Fruit fly (Drosophila melanogaster) whole organism, embryonic: ENCODE data around the gene Klp10A.
"Not testable (repeated sequence)": the region's sequence is repeated elsewhere in the genome, so short reads cannot be mapped to it uniquely, and the experiment has no call there.

Source experiments
- Bteb2 ChIP-seq: fragments of 200-800 bp; sonication (Bioruptor generic); optimal IDR thresholded peaks from 2 replicates; lab custom pipeline; 2016; ENCODE audit warnings: missing biosample characterization, missing genetic modification characterization
- CG10321 ChIP-seq: fragments of 200-800 bp; sonication (Bioruptor generic); IDR thresholded peaks from 2 replicates; pipeline ENCODE4 v1.3.6; 2022; ENCODE audit warnings: missing biosample characterization, missing genetic modification characterization
- CG12071 ChIP-seq: fragments of 200-800 bp; sonication (Bioruptor generic); optimal IDR thresholded peaks from 3 replicates; lab custom pipeline; 2018; ENCODE audit warnings: missing biosample characterization, mild to moderate bottlenecking, missing genetic modification characterization
- CG13123 ChIP-seq: fragments of 200-800 bp; sonication (Bioruptor generic); optimal IDR thresholded peaks from 2 replicates; lab custom pipeline; 2016; ENCODE audit warnings: missing biosample characterization, missing genetic modification characterization
- CG13287 ChIP-seq: fragments of 200-800 bp; sonication (Bioruptor generic); IDR thresholded peaks from 2 replicates; pipeline ENCODE4 v1.3.6; 2022; ENCODE audit warnings: missing biosample characterization, missing genetic modification characterization; ENCODE audit not compliant: partially characterized antibody
- CG1603 ChIP-seq: fragments of 200-800 bp; sonication (Bioruptor generic); optimal IDR thresholded peaks from 2 replicates; lab custom pipeline; 2019; ENCODE audit warnings: missing biosample characterization, mild to moderate bottlenecking, missing genetic modification characterization, moderate library complexity
- CG16779 ChIP-seq: fragments of 200-800 bp; sonication (Bioruptor generic); IDR thresholded peaks from 2 replicates; pipeline ENCODE4 v1.3.6; 2022; ENCODE audit warnings: missing biosample characterization, missing genetic modification characterization
- CG16863 ChIP-seq: fragments of 200-800 bp; sonication (Bioruptor generic); optimal IDR thresholded peaks from 3 replicates; lab custom pipeline; 2016; ENCODE audit warnings: missing biosample characterization, missing genetic modification characterization
- CG17186 ChIP-seq: fragments of 200-800 bp; sonication (Bioruptor generic); optimal IDR thresholded peaks from 3 replicates; lab custom pipeline; 2017; ENCODE audit warnings: missing biosample characterization, missing genetic modification reagents, missing genetic modification characterization
- CG17568 ChIP-seq: fragments of 200-800 bp; sonication (Bioruptor generic); optimal IDR thresholded peaks from 2 replicates; lab custom pipeline; 2018; ENCODE audit warnings: missing biosample characterization, mild to moderate bottlenecking, missing genetic modification characterization, moderate library complexity
- CG17612 ChIP-seq: fragments of 200-800 bp; sonication (Bioruptor generic); IDR thresholded peaks from 2 replicates; pipeline ENCODE4 v1.3.6; 2022; ENCODE audit warnings: missing biosample characterization, missing genetic modification characterization
- CG2129 ChIP-seq: fragments of 200-800 bp; sonication (Bioruptor generic); IDR thresholded peaks from 2 replicates; pipeline ENCODE4 v1.3.6; 2022; ENCODE audit warnings: missing biosample characterization, missing genetic modification characterization; ENCODE audit not compliant: partially characterized antibody
- CG34376 ChIP-seq: fragments of 200-800 bp; sonication (Bioruptor generic); optimal IDR thresholded peaks from 2 replicates; lab custom pipeline; 2018; ENCODE audit warnings: missing biosample characterization, mild to moderate bottlenecking, missing genetic modification characterization
- CG6254 ChIP-seq: fragments of 200-800 bp; sonication (Bioruptor generic); optimal IDR thresholded peaks from 3 replicates; lab custom pipeline; 2017; ENCODE audit warnings: mild to moderate bottlenecking, missing biosample characterization, missing genetic modification reagents, missing genetic modification characterization
- CG6791 ChIP-seq: fragments of 200-800 bp; sonication (Bioruptor generic); IDR thresholded peaks from 3 replicates; pipeline ENCODE4 v1.3.6; 2022; ENCODE audit warnings: missing biosample characterization, missing genetic modification characterization; ENCODE audit not compliant: partially characterized antibody
- CG7357 ChIP-seq: fragments of 200-800 bp; sonication (Bioruptor generic); IDR thresholded peaks from 3 replicates; pipeline ENCODE4 v1.3.6; 2022; ENCODE audit warnings: missing biosample characterization, missing genetic modification characterization
- Dbx ChIP-seq: fragments of 200-800 bp; sonication (Bioruptor generic); IDR thresholded peaks from 3 replicates; pipeline ENCODE4 v1.3.6; 2022; ENCODE audit warnings: missing biosample characterization, missing genetic modification characterization
- Dip2 ChIP-seq: fragments of 200-800 bp; sonication (Bioruptor generic); IDR thresholded peaks from 2 replicates; pipeline ENCODE4 v1.3.6; 2022; ENCODE audit warnings: missing biosample characterization, missing genetic modification characterization
- Doc3 ChIP-seq: fragments of 200-800 bp; sonication (Bioruptor generic); IDR thresholded peaks from 3 replicates; pipeline ENCODE4 v1.3.6; 2022; ENCODE audit warnings: missing biosample characterization, missing genetic modification characterization; ENCODE audit not compliant: partially characterized antibody
- Gug ChIP-seq: fragments of 200-800 bp; sonication (Bioruptor generic); IDR thresholded peaks from 4 replicates; pipeline ENCODE4 v1.3.6; 2022; ENCODE audit warnings: missing biosample characterization, missing genetic modification characterization
- Kr ChIP-seq: fragments of 200-800 bp; sonication (Bioruptor generic); optimal IDR thresholded peaks from 2 replicates; lab custom pipeline; 2017; ENCODE audit warnings: missing biosample characterization, mild to moderate bottlenecking, missing genetic modification characterization
- Opbp ChIP-seq: fragments of 200-800 bp; sonication (Bioruptor generic); IDR thresholded peaks from 3 replicates; pipeline ENCODE4 v1.3.6; 2022; ENCODE audit warnings: missing biosample characterization, missing genetic modification characterization; ENCODE audit not compliant: partially characterized antibody
- PHDP ChIP-seq: fragments of 200-800 bp; sonication (Bioruptor generic); optimal IDR thresholded peaks from 3 replicates; lab custom pipeline; 2018; ENCODE audit warnings: missing biosample characterization, mild to moderate bottlenecking, missing genetic modification characterization, moderate library complexity
- Pdp1 ChIP-seq, 2 experiments: fragments of 200-800 bp; sonication (Bioruptor generic); optimal IDR thresholded peaks; 3 replicates each; lab custom pipeline; 2016; ENCODE audit warnings: missing biosample characterization in 2 of 2, missing genetic modification characterization in 2 of 2, mild to moderate bottlenecking in 1 of 2, moderate library complexity in 1 of 2
- Poxn ChIP-seq: fragments of 200-800 bp; sonication (Bioruptor generic); IDR thresholded peaks from 2 replicates; pipeline ENCODE4 v1.3.6; 2022; ENCODE audit warnings: missing biosample characterization, missing genetic modification characterization
- Ravus ChIP-seq: fragments of 200-800 bp; sonication (Bioruptor generic); IDR thresholded peaks from 2 replicates; pipeline ENCODE4 v1.3.6; 2022; ENCODE audit warnings: missing biosample characterization, missing genetic modification characterization
- Ssrp ChIP-seq: fragments of 200-800 bp; sonication (Bioruptor generic); optimal IDR thresholded peaks from 2 replicates; lab custom pipeline; 2018; ENCODE audit warnings: missing biosample characterization, mild to moderate bottlenecking, missing genetic modification characterization, moderate library complexity
- amos ChIP-seq: fragments of 200-800 bp; sonication (Bioruptor generic); IDR thresholded peaks from 2 replicates; pipeline ENCODE4 v1.3.6; 2022; ENCODE audit warnings: missing biosample characterization, missing genetic modification characterization; ENCODE audit not compliant: partially characterized antibody
- ato ChIP-seq: fragments of 200-800 bp; sonication (Bioruptor generic); IDR thresholded peaks from 2 replicates; pipeline ENCODE4 v1.3.6; 2022; ENCODE audit warnings: missing biosample characterization, missing genetic modification characterization; ENCODE audit not compliant: partially characterized antibody
- crp ChIP-seq, 2 experiments: fragments of 200-800 bp; sonication (Bioruptor generic); optimal IDR thresholded peaks; 2 replicates in 1 of 2; 3 replicates in 1 of 2; lab custom pipeline; 2017; ENCODE audit warnings: missing biosample characterization in 2 of 2, missing genetic modification characterization in 2 of 2, mild to moderate bottlenecking in 1 of 2, moderate library complexity in 1 of 2
- cwo ChIP-seq: fragments of 200-800 bp; sonication (Bioruptor generic); optimal IDR thresholded peaks from 3 replicates; lab custom pipeline; 2017; ENCODE audit warnings: missing biosample characterization, missing genetic modification characterization, mild to moderate bottlenecking, moderate library complexity, missing genetic modification reagents
- exex ChIP-seq: fragments of 200-800 bp; sonication (Bioruptor generic); optimal IDR thresholded peaks from 4 replicates; lab custom pipeline; 2018; ENCODE audit warnings: missing biosample characterization, mild to moderate bottlenecking, missing genetic modification characterization, moderate library complexity
- gfzf ChIP-seq: fragments of 200-800 bp; sonication (Bioruptor generic); optimal IDR thresholded peaks from 2 replicates; lab custom pipeline; 2016; ENCODE audit warnings: missing biosample characterization, mild to moderate bottlenecking, missing genetic modification characterization, moderate library complexity
- grn ChIP-seq: fragments of 200-800 bp; sonication (Bioruptor generic); optimal IDR thresholded peaks from 3 replicates; lab custom pipeline; 2017; ENCODE audit warnings: missing biosample characterization, missing genetic modification characterization
- hbn ChIP-seq: fragments of 200-800 bp; sonication (Bioruptor generic); IDR thresholded peaks from 2 replicates; pipeline ENCODE4 v1.3.6; 2022; ENCODE audit warnings: missing biosample characterization, missing genetic modification characterization; ENCODE audit not compliant: partially characterized antibody
- inv ChIP-seq: fragments of 200-800 bp; sonication (Bioruptor generic); IDR thresholded peaks from 2 replicates; pipeline ENCODE4 v1.3.6; 2022; ENCODE audit warnings: missing biosample characterization, missing genetic modification characterization; ENCODE audit not compliant: partially characterized antibody
- jing ChIP-seq: fragments of 200-800 bp; sonication (Bioruptor generic); optimal IDR thresholded peaks from 2 replicates; lab custom pipeline; 2018; ENCODE audit warnings: missing biosample characterization, mild to moderate bottlenecking, missing genetic modification characterization
- mirr ChIP-seq: fragments of 200-800 bp; sonication (Bioruptor generic); optimal IDR thresholded peaks from 3 replicates; lab custom pipeline; 2018; ENCODE audit warnings: missing biosample characterization, mild to moderate bottlenecking, missing genetic modification characterization
- nerfin-2 ChIP-seq: fragments of 200-800 bp; sonication (Bioruptor generic); IDR thresholded peaks from 2 replicates; pipeline ENCODE4 v1.3.6; 2022; ENCODE audit warnings: missing biosample characterization, missing genetic modification characterization; ENCODE audit not compliant: partially characterized antibody
- stc ChIP-seq: fragments of 200-800 bp; sonication (Bioruptor generic); IDR thresholded peaks from 2 replicates; pipeline ENCODE4 v1.3.6; 2022; ENCODE audit warnings: missing biosample characterization, missing genetic modification characterization
- sug ChIP-seq: fragments of 200-800 bp; optimal IDR thresholded peaks from 2 replicates; lab custom pipeline; 2019; ENCODE audit warnings: missing biosample characterization, mild to moderate bottlenecking, missing genetic modification characterization, moderate library complexity
- twi ChIP-seq: fragments of 200-800 bp; optimal IDR thresholded peaks from 2 replicates; lab custom pipeline; 2019; ENCODE audit warnings: missing biosample characterization, mild to moderate bottlenecking, missing genetic modification characterization, moderate library complexity
- unc-4 ChIP-seq: fragments of 200-800 bp; sonication (Bioruptor generic); IDR thresholded peaks from 2 replicates; pipeline ENCODE4 v1.3.6; 2022; ENCODE audit warnings: missing biosample characterization, missing genetic modification characterization; ENCODE audit not compliant: partially characterized antibody
- vnd ChIP-seq: fragments of 200-800 bp; sonication (Bioruptor generic); IDR thresholded peaks from 3 replicates; pipeline ENCODE4 v1.3.6; 2022; ENCODE audit warnings: missing biosample characterization, missing genetic modification characterization; ENCODE audit not compliant: partially characterized antibody
- zen ChIP-seq: fragments of 200-800 bp; sonication (Bioruptor generic); optimal IDR thresholded peaks from 3 replicates; lab custom pipeline; 2018; ENCODE audit warnings: missing biosample characterization, mild to moderate bottlenecking, missing genetic modification characterization, moderate library complexity

Klp10A gene

dm6 chrX:11095973-11096372 lies 40.9 kb downstream of the Klp10A start, which contains the start of gene CG42249:
Gene CG42249 (plus strand): TSS chrX:11096273.
- TF ChIP-seq CG13123 (GFP tag; lab: Kevin White, UChicago); Dbx (GFP tag; lab: Robert Waterston, UW); gfzf (GFP tag; lab: Kevin White, UChicago): not testable (repeated sequence)

- TF ChIP-seq Opbp, result no peak
- TF ChIP-seq sug, result peak; percentile 51
- TF ChIP-seq mirr (GFP tag; lab: Kevin White, UChicago), result peak; percentile 18
- TF ChIP-seq jing, result no peak
- TF ChIP-seq CG34376 (GFP tag; lab: Kevin White, UChicago), result peak; percentile 81
- peak; percentile 48 for TF ChIP-seq cwo (GFP tag; lab: Kevin White, UChicago)
- peak; percentile 79 for TF ChIP-seq exex (tag; lab: Kevin White, UChicago)
- TF ChIP-seq Ssrp (tag; lab: Kevin White, UChicago), result no peak
- TF ChIP-seq grn (GFP tag; lab: Kevin White, UChicago), result peak; percentile 30
- TF ChIP-seq, all 482 proteins: peak for 6
Observed at dm6 chrX:11095276-11095675, 41.6 kb downstream of the Klp10A start.

DNA sequence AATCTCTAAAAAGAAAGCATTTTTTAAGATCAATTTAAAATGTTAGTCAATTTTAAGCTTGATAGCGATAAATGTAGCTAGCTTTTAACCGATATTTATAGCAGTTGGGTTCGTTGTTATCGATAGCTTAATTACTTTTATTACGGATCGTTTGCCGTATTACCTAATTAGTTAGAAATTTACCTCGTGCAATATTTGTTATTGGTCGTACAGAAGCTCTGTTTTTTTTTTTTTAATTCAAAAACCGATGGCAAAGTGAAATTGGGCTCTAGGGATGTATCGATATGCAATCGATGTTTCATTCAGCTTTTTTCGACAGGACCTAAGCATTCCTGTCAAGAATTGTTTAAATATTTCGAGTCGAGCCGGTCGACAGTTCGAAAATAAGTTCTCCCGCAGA lies 44.7 kb downstream of the Klp10A start, which contains the start of gene CG2061:
Gene CG2061 (plus strand): TSS at position 292 of the 400 bp plus-strand sequence.
- TF ChIP-seq Bteb2 (GFP tag; lab: Kevin White, UChicago), result no peak
- no peak for TF ChIP-seq twi (tag; lab: Kevin White, UChicago)
- peak in 1 of 2 experiments; percentile 14 for TF ChIP-seq Pdp1 (GFP tag; optimal IDR thresholded peaks at IDR 0.05; lab: Kevin White, UChicago)
- no peak for TF ChIP-seq Dip2 (GFP tag; lab: Robert Waterston, UW)
- TF ChIP-seq Kr (GFP tag; lab: Kevin White, UChicago), result no peak
- no peak for TF ChIP-seq PHDP
- TF ChIP-seq nerfin-2 (GFP tag; lab: Robert Waterston, UW), result peak; percentile 71
- TF ChIP-seq CG17186 (GFP tag; lab: Kevin White, UChicago), result no peak
- TF ChIP-seq Poxn, result no peak
- TF ChIP-seq vnd (GFP tag; lab: Robert Waterston, UW), result peak; percentile 68
- peak; percentile 36; the same call in 1 of the 2 replicates for TF ChIP-seq CG2129 (GFP tag; lab: Robert Waterston, UW)
- TF ChIP-seq ato (GFP tag; lab: Robert Waterston, UW), result peak; percentile 46; the same call in 1 of the 2 replicates
- TF ChIP-seq crp (GFP tag; optimal IDR thresholded peaks at IDR 0.05; lab: Kevin White, UChicago), result no peak
- TF ChIP-seq CG17612 (GFP tag; lab: Robert Waterston, UW), result no peak
- no peak for TF ChIP-seq CG16779 (GFP tag; lab: Robert Waterston, UW)
- TF ChIP-seq CG13123 (GFP tag; lab: Kevin White, UChicago), result no peak
- TF ChIP-seq CG17568 (GFP tag; lab: Kevin White, UChicago), result no peak
- no peak for TF ChIP-seq CG16863
- peak; percentile 71 for TF ChIP-seq unc-4 (GFP tag; lab: Robert Waterston, UW)
- no peak for TF ChIP-seq CG10321 (GFP tag; lab: Robert Waterston, UW)
- TF ChIP-seq CG7357 (GFP tag; lab: Robert Waterston, UW), result no peak
- no peak for TF ChIP-seq CG12071 (GFP tag; lab: Kevin White, UChicago)
- TF ChIP-seq hbn (GFP tag; lab: Robert Waterston, UW), result peak; percentile 58
- TF ChIP-seq CG1603 (tag; lab: Kevin White, UChicago), result no peak
- peak; percentile 63; the same call in 1 of the 2 replicates for TF ChIP-seq amos (GFP tag; lab: Robert Waterston, UW)
- no peak for TF ChIP-seq zen
- TF ChIP-seq exex (tag; lab: Kevin White, UChicago), result peak; percentile 13
- no peak for TF ChIP-seq stc
- no peak for TF ChIP-seq Ravus (GFP tag; lab: Robert Waterston, UW)
- TF ChIP-seq CG6254 (GFP tag; lab: Kevin White, UChicago), result no peak
- TF ChIP-seq CG13287, result peak; percentile 81
- TF ChIP-seq inv (GFP tag; lab: Robert Waterston, UW), result peak; percentile 66
- peak; percentile 72; the same call in 2 of the 3 replicates for TF ChIP-seq Doc3 (GFP tag; lab: Robert Waterston, UW)
- TF ChIP-seq CG6791 (GFP tag; lab: Robert Waterston, UW), result peak; percentile 58; the same call in 2 of the 3 replicates
- no peak for TF ChIP-seq Gug (GFP tag; lab: Robert Waterston, UW)
